Fruit fly (Drosophila melanogaster) whole organism: ENCODE results near the gene Jon65Aiv.

Source experiments
- CG8478 ChIP-seq: fragments of >200 bp; optimal IDR thresholded peaks from 2 replicates; lab custom pipeline; 2018; ENCODE audit warnings: inconsistent platforms
- Dll ChIP-seq: fragments of >200 bp; optimal IDR thresholded peaks from 2 replicates; lab custom pipeline; 2017
- pan ChIP-seq: fragments of >200 bp; optimal IDR thresholded peaks from 2 replicates; lab custom pipeline; 2017
- psq ChIP-seq: fragments of >200 bp; optimal IDR thresholded peaks from 2 replicates; lab custom pipeline; 2017

dm6 chr3L:6071454-6072189, 32.7 kb downstream of the Jon65Aiv start, which contains the start of gene CG6602:
- TF ChIP-seq Dll (lab: Kevin White, UChicago) (no peak), CG8478 (no peak), pan (lab: Kevin White, UChicago) (no peak), psq (lab: Kevin White, UChicago) (no peak)
